Worm (Caenorhabditis elegans): ENCODE data around the gene Y41D4A.3.

DNA sequence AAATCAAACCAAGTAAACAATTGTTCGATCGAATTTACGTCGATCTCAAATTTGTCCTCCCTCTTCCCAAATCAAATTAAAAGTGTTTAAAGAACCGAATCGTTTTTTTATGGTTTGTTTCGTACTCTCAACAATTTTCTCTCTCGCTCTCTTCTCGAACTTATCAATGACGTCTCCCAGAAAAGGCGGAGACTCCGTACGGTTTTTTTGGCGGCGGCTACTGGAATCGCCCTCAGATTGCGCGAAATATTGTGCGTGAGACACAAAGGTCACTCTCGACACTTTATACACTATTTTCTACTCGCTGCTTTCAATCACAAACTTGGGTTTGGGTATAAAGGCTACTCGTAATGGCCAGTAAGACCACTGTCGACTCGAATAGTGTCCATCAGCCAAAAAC is 33.1 kb upstream of the Y41D4A.3 start, which contains the start of gene epic-2:
- no peak for TF ChIP-seq mdl-1 (tag; optimal IDR thresholded peaks at IDR 0.05)
- TF ChIP-seq unc-130 (tag; optimal IDR thresholded peaks at IDR 0.05): no peak
- TF ChIP-seq aha-1 (tag; optimal IDR thresholded peaks at IDR 0.05): no peak

All from whole organism, L1 larva.